Worm (Caenorhabditis elegans): Measurements from ENCODE around the gene cpt-6.
A peak's percentile ranks its signal among the peaks of the same experiment; 100 is the strongest.

DNA sequence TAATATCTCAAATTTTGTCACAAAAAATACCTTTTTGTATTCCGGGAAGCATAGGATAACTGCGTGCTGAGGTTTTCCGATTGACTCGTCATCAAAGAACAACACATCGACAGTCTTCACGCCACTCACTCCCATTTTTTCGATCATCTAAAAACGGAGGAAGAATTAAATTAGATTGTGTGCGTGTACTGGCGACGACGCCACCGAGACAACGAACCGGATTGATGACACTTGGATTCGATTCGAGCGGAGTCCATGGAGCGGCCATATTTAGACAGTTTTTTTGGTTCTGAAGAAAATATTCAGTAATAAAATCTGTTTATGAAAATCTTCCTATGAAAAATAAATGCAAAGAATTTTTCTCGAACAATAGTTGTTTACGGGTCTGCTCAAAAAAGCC, 17.4 kb upstream of the cpt-6 start, which contains the start of gene ubh-1:
- TF ChIP-seq nhr-90 (tag; optimal IDR thresholded peaks at IDR 0.05; ENCODE audit: poor library complexity): no peak
- TF ChIP-seq ceh-63 (GFP tag; optimal IDR thresholded peaks at IDR 0.05): no peak
- TF ChIP-seq ces-1 (GFP tag; optimal IDR thresholded peaks at IDR 0.05): no peak
- TF ChIP-seq elt-3 (tag; optimal IDR thresholded peaks at IDR 0.05): peak in 1 of 6 experiments; percentile 23
- TF ChIP-seq fkh-4 (tag; optimal IDR thresholded peaks at IDR 0.05; ENCODE audit: borderline replicate concordance): no peak
- no peak for TF ChIP-seq pag-3 (tag; optimal IDR thresholded peaks at IDR 0.05; ENCODE audit: borderline replicate concordance, insufficient read depth)
- no peak for TF ChIP-seq zag-1 (tag; optimal IDR thresholded peaks at IDR 0.05)
- TF ChIP-seq swsn-7 (tag; optimal IDR thresholded peaks at IDR 0.05): no peak
- TF ChIP-seq pqm-1 (tag; optimal IDR thresholded peaks at IDR 0.05): no peak
- no peak for TF ChIP-seq ztf-4 (tag; optimal IDR thresholded peaks at IDR 0.05)
- TF ChIP-seq nhr-12 (tag; optimal IDR thresholded peaks at IDR 0.05): no peak

Measured in whole organism, L1 larva.